Fruit fly (Drosophila melanogaster): ENCODE results near the gene CG44325.

Gene CG44325

dm6 chrX:9042457-9043045 lies 35.7 kb downstream of the CG44325 start:
- TF ChIP-seq noc (tag; optimal IDR thresholded peaks at IDR 0.05): no peak

DNA sequence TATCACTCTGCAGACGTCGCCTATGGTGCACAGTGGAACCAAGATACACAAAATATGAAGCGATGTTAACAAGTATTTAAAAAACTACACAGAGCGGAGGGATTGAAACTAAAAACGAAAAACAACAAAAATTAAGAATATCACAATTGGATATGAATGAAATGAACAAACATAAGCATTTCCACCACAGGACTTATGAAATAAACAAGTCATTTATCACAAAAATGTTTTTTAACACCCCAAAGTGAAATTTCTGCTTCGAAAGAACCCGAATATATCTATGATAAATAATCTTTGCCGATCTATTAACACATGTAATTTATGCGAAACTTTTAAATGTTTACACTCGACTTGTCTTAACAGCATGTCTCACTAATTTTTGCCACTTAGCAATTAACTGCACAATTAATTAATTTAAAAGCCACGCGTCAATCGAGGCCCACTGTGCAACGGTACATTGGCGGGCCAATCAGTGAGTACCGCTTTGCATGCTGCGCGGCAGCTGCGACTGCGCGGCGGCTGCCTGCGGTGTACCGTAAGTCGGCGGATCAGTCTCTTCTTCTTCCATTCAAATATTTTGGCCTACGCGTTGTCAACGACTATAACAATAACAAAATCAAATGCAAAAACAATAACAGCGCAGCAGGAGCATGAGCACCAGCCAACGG lies 36.4 kb downstream of the CG44325 start:
- no peak for TF ChIP-seq noc (tag; optimal IDR thresholded peaks at IDR 0.05)

DNA sequence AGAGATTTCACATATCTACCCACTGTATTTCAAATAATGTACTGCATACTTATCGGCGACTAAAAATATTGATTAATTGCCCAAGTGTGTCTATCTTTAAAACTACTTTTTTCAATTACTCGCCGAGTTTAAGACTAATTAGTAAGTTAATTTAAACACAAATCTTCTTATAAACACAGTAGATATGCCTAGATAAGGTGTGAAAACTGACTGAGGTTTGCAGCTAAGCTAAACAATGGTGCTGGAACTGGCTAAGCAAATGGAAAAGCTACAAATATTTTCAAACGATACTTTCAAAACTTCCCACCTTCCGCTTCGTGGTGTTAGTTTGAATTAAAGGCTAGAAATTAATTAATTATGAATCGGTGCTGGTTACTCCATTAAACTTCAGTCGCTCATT lies 37.4 kb downstream of the CG44325 start:
- no peak for TF ChIP-seq noc (tag; optimal IDR thresholded peaks at IDR 0.05)

DNA sequence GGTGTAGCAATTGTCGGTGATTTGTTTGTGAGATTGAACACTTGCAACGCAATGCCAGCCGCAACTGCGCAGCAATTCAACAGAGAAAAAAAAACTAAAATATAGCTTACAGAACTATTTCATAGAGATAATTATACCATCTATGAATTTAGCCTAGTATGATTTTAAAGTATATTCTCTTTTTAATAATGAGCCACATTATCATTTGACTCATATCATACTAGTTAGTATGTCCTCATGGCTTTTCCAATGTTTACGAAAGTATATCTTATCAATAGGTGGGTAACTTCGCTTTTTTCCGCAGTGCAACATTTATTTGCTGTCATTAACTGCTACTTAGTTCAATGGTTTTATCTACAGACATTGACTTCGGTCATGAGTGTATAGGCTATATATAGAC lies 39.5 kb downstream of the CG44325 start:
- TF ChIP-seq noc (tag; optimal IDR thresholded peaks at IDR 0.05): no peak

DNA sequence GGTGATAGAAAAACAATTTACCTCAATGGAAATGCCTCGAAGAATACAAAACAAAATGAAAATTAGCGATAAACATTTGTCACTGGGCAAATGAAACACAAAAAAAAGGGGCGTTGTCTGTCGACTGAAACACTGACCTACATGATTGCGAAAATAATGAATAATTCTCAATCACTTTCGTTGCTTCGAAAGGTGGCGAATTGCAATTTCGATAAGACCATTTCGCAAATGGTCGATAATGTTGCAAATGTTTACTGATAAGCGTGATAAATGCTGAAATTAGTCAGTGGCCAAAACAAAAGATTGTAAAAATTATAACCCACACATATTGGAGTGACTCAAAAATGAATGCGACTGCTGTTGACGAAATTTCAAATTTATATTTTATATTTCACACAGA lies 42.2 kb downstream of the CG44325 start:
- no peak for TF ChIP-seq noc (tag; optimal IDR thresholded peaks at IDR 0.05)

dm6 chrX:9029900-9030373 lies 48.4 kb downstream of the CG44325 start, which contains the start of gene Nost:
Gene Nost, plus strand, starts transcription at chrX:9030205.
- TF ChIP-seq noc (tag; optimal IDR thresholded peaks at IDR 0.05): no peak

- no peak for TF ChIP-seq noc (tag; optimal IDR thresholded peaks at IDR 0.05)
Observed at dm6 chrX:9029416-9029815, 48.9 kb downstream of the CG44325 start.

Data from whole organism, larva.